Worm (Caenorhabditis elegans): ENCODE results near the gene srlf-27.

srlf-27 gene

ce11 chrIV:14611892-14612497 is 25.5 kb upstream of the srlf-27 start:
- TF ChIP-seq elt-1 (tag; optimal IDR thresholded peaks at IDR 0.05; ENCODE audit: borderline replicate concordance, insufficient read depth): peak; percentile 31
- no peak for TF ChIP-seq unc-120 (tag; optimal IDR thresholded peaks at IDR 0.05; ENCODE audit: poor library complexity, severe bottlenecking)
- no peak for TF ChIP-seq hlh-1 (tag; optimal IDR thresholded peaks at IDR 0.05)

DNA sequence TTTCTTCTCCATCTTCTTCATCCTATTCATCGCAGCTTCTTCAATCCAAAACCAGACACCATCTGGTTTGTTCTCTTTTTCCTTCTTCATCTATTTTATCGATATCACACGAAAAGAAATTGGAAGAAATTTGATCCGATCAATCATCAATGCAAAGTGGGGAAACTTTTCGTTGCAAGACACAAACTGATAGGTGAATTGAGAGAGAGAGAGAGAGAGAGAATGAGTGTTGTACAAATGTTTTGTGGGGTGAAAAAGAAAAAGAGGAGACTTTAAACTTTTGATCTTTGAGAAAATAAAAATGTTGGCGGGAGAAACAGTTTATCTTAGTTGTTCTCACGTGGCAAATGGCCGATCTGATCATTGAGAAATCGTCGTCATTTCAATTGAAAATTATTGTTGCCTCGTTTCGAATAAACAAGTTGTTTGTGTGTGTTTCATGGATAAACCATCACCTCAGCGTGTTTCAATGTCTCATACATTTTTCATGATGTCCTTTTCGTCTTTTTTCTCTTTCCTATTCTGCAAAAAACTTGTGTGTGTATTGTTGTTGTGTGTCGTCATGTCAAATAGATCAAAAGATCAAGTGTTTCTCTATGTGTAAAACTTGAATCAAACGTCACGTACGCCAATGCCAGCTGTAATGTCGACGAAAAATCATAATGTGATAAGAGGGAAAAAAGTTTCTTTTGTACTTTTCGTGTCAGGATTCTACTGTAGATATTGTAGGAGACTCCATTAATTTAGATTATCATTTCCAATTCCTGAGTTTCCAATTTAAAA is 24.8 kb upstream of the srlf-27 start:
- TF ChIP-seq ceh-39 (tag; optimal IDR thresholded peaks at IDR 0.05) (no peak), snpc-4 (tag; optimal IDR thresholded peaks at IDR 0.05) (no peak), unc-120 (tag; optimal IDR thresholded peaks at IDR 0.05; ENCODE audit: poor library complexity, severe bottlenecking) (peak; percentile 51), mab-5 (tag; optimal IDR thresholded peaks at IDR 0.05) (peak; percentile 24), unc-62 (GFP tag; optimal IDR thresholded peaks at IDR 0.05) (peak; percentile 64), nhr-237 (tag; optimal IDR thresholded peaks at IDR 0.05) (peak; percentile 31)

DNA sequence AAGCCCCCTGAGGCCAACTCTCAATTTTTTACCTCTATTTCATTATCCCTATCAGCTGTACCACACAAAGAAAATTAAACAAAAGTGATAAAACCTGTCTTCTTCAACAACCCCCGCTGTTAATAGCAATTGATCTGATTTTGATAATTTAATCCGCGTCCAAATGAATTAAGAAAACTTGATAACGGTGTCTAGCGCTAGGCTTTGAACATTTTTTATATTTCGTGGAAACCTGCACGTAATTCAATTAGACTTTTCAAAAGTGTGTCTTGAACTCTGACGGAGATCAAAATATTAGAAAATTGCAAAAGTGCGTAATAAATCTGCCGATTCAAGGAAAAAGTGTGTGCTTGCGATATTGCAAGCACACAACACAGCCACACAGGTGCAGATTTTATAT is 24.1 kb upstream of the srlf-27 start:
- TF ChIP-seq sem-2 (GFP tag; optimal IDR thresholded peaks at IDR 0.05) (no peak), cnd-1 (tag; optimal IDR thresholded peaks at IDR 0.05) (no peak), drap-1 (GFP tag; optimal IDR thresholded peaks at IDR 0.05) (no peak), ceh-83 (GFP tag; optimal IDR thresholded peaks at IDR 0.05) (no peak), pha-4 (tag; optimal IDR thresholded peaks at IDR 0.05) (no peak), hlh-1 (tag; optimal IDR thresholded peaks at IDR 0.05) (no peak), elt-3 (tag; optimal IDR thresholded peaks at IDR 0.05) (no peak), mep-1 (tag; optimal IDR thresholded peaks at IDR 0.05) (no peak), nhr-12 (tag; optimal IDR thresholded peaks at IDR 0.05) (no peak), lin-13 (tag; optimal IDR thresholded peaks at IDR 0.05) (no peak), lin-32 (GFP tag; optimal IDR thresholded peaks at IDR 0.05) (no peak), ceh-43 (GFP tag; optimal IDR thresholded peaks at IDR 0.05) (no peak), unc-39 (tag; optimal IDR thresholded peaks at IDR 0.05) (no peak), mls-2 (tag; optimal IDR thresholded peaks at IDR 0.05) (no peak), ham-2 (GFP tag; optimal IDR thresholded peaks at IDR 0.05) (no peak), tbx-8 (GFP tag; optimal IDR thresholded peaks at IDR 0.05) (no peak), blmp-1 (tag; optimal IDR thresholded peaks at IDR 0.05) (no peak), elt-1 (tag; optimal IDR thresholded peaks at IDR 0.05; ENCODE audit: borderline replicate concordance, insufficient read depth) (no peak), unc-120 (tag; optimal IDR thresholded peaks at IDR 0.05; ENCODE audit: poor library complexity, severe bottlenecking) (no peak), mab-5 (tag; optimal IDR thresholded peaks at IDR 0.05) (no peak)

DNA sequence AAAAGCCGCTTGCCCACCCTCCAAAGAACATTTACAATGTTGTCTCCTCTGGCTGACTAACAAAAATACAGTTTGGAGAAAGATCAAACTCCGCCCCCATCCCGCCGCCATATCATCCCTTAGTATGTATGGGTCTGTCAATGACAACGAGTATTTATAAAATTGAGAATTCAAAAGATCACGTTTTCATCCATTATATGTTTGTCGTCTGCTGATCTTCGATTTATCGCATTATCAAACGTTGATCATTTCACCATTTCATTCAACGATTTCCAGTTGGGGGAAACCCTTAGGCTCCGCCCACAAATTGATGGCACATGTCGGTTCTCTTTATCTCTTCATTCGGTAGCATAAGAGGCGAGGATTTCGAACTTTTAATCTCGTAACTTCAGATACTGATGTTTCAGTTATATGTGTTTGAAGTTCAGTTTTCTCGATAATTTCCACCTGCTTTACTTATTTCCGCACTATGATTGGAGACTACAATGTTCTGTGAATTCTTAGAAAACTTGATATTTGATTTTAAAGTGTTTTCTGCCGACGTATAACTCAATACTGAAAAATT is 23.3 kb upstream of the srlf-27 start:
- TF ChIP-seq mab-5 (tag; optimal IDR thresholded peaks at IDR 0.05) (no peak), ces-1 (GFP tag; optimal IDR thresholded peaks at IDR 0.05) (no peak), sem-2 (GFP tag; optimal IDR thresholded peaks at IDR 0.05) (no peak), nhr-12 (tag; optimal IDR thresholded peaks at IDR 0.05) (no peak), lin-13 (tag; optimal IDR thresholded peaks at IDR 0.05) (no peak), unc-62 (GFP tag; optimal IDR thresholded peaks at IDR 0.05) (no peak), flh-1 (GFP tag; optimal IDR thresholded peaks at IDR 0.05) (no peak), drap-1 (GFP tag; optimal IDR thresholded peaks at IDR 0.05) (no peak), nhr-237 (tag; optimal IDR thresholded peaks at IDR 0.05) (no peak), M03D4.4 (tag; optimal IDR thresholded peaks at IDR 0.05) (no peak), tbx-8 (GFP tag; optimal IDR thresholded peaks at IDR 0.05) (no peak), pha-4 (tag; optimal IDR thresholded peaks at IDR 0.05) (no peak), nhr-76 (tag; optimal IDR thresholded peaks at IDR 0.05) (no peak)

- no peak for TF ChIP-seq sem-2 (GFP tag; optimal IDR thresholded peaks at IDR 0.05)
- no peak for TF ChIP-seq ceh-83 (GFP tag; optimal IDR thresholded peaks at IDR 0.05)
- TF ChIP-seq unc-120 (tag; optimal IDR thresholded peaks at IDR 0.05; ENCODE audit: poor library complexity, severe bottlenecking): no peak
- no peak for TF ChIP-seq ceh-39 (tag; optimal IDR thresholded peaks at IDR 0.05)
- TF ChIP-seq flh-1 (GFP tag; optimal IDR thresholded peaks at IDR 0.05): no peak
- no peak for TF ChIP-seq ces-1 (GFP tag; optimal IDR thresholded peaks at IDR 0.05)
- TF ChIP-seq bed-3 (GFP tag; optimal IDR thresholded peaks at IDR 0.05): no peak
Measured at ce11 chrIV:14616303-14616702, 21.2 kb upstream of the srlf-27 start, which contains the start of gene dmd-6. Gene dmd-6 (plus strand): TSS chrIV:14616603.

All from whole organism, mixed stage, embryonic.